Worm (Caenorhabditis elegans): ENCODE results near the gene F54D5.3.

Gene F54D5.3

DNA sequence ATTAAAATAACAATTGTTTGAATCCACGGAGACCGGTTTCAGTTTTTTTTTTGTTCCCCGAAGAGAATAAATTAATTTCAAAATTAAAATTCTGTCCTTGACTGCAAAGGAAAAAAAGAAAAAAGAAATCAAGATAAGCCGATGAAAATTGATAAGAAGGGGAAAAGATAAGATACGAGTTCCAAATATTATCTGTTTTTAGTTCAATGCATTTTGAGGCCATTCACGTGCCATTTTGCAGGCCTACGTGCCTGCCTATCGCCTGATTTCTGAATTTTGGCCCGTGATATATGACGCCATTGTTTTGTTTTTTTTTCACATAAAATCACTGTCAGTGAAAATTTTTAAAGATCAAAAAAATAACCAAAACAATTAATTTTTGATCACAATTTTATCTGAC lies 39.9 kb downstream of the F54D5.3 start (continued):
- TF ChIP-seq grh-1 (GFP tag; IDR thresholded peaks at IDR 0.05) (no peak), unc-30 (tag; optimal IDR thresholded peaks at IDR 0.05) (no peak), blmp-1 (tag; optimal IDR thresholded peaks at IDR 0.05) (peak; percentile 50), lsy-2 (tag; optimal IDR thresholded peaks at IDR 0.05) (peak in 1 of 2 experiments; percentile 20), ceh-88 (GFP tag; IDR thresholded peaks at IDR 0.05) (no peak), swsn-7 (tag; optimal IDR thresholded peaks at IDR 0.05) (no peak), fkh-4 (tag; optimal IDR thresholded peaks at IDR 0.05; ENCODE audit: borderline replicate concordance) (no peak), efl-3 (GFP tag; optimal IDR thresholded peaks at IDR 0.05) (no peak), lin-13 (GFP tag; optimal IDR thresholded peaks at IDR 0.05) (no peak), snpc-4 (tag; optimal IDR thresholded peaks at IDR 0.05) (no peak), mdl-1 (tag; optimal IDR thresholded peaks at IDR 0.05) (peak in 1 of 2 experiments; percentile 10), ceh-90 (tag; optimal IDR thresholded peaks at IDR 0.05) (no peak), ceh-82 (tag; optimal IDR thresholded peaks at IDR 0.05) (no peak), sox-4 (tag; optimal IDR thresholded peaks at IDR 0.05) (no peak), ceh-63 (GFP tag; optimal IDR thresholded peaks at IDR 0.05) (no peak), ama-1 (optimal IDR thresholded peaks at IDR 0.05) (no peak), sptf-1 (tag; optimal IDR thresholded peaks at IDR 0.05) (no peak), elt-2 (tag; optimal IDR thresholded peaks at IDR 0.05) (peak; percentile 80), nhr-11 (tag; optimal IDR thresholded peaks at IDR 0.05) (no peak), C04F5.9 (tag; optimal IDR thresholded peaks at IDR 0.05) (no peak), snu-23 (GFP tag; optimal IDR thresholded peaks at IDR 0.05) (no peak), lir-3 (tag; optimal IDR thresholded peaks at IDR 0.05; ENCODE audit: poor library complexity) (no peak), hlh-4 (tag; optimal IDR thresholded peaks at IDR 0.05) (no peak), egl-27 (tag; optimal IDR thresholded peaks at IDR 0.05) (no peak), unc-130 (tag; optimal IDR thresholded peaks at IDR 0.05) (no peak), ceh-8 (GFP tag; optimal IDR thresholded peaks at IDR 0.05) (no peak), nhr-77 (tag; optimal IDR thresholded peaks at IDR 0.05) (no peak), nhr-47 (tag; optimal IDR thresholded peaks at IDR 0.05) (no peak), hpl-2 (GFP tag; optimal IDR thresholded peaks at IDR 0.05) (no peak), nhr-237 (tag; optimal IDR thresholded peaks at IDR 0.05) (no peak)

- TF ChIP-seq pag-3 (tag; optimal IDR thresholded peaks at IDR 0.05; ENCODE audit: borderline replicate concordance, insufficient read depth) (no peak), efl-1 (optimal IDR thresholded peaks at IDR 0.05) (no peak), efl-1 (GFP tag; optimal IDR thresholded peaks at IDR 0.05 in 1 of 2) (peak in 1 of 2 experiments; percentile 52)
Observed at ce11 chrII:11612034-11612723, 40.6 kb downstream of the F54D5.3 start, which contains the start of gene F07A11.5. F07A11.5 (plus strand) TSS chrII:11612300.

- TF ChIP-seq fkh-8 (tag; optimal IDR thresholded peaks at IDR 0.05): peak; percentile 36
- no peak for TF ChIP-seq Y116A8C.19 (tag; optimal IDR thresholded peaks at IDR 0.05; ENCODE audit: borderline replicate concordance)
- TF ChIP-seq aly-2 (tag; optimal IDR thresholded peaks at IDR 0.05): peak; percentile 61
- TF ChIP-seq C16A3.4 (tag; optimal IDR thresholded peaks at IDR 0.05): no peak
- no peak for TF ChIP-seq rnt-1 (tag; optimal IDR thresholded peaks at IDR 0.05)
Observed at ce11 chrII:11614103-11614857, 42.7 kb downstream of the F54D5.3 start.
